Worm (Caenorhabditis elegans) whole organism, L4 larva: ENCODE results near the gene T24G10.2.

Source experiments
- ceh-28 ChIP-seq: fragments of 150-350 bp; optimal IDR thresholded peaks from 2 replicates; lab custom pipeline; 2014; ENCODE audit warnings: missing biosample characterization, missing genetic modification reagents, missing genetic modification characterization
- daf-16 ChIP-seq, 3 experiments: sonication (generic microtip); optimal IDR thresholded peaks; 2 replicates each; lab custom pipeline; 2016 to 2017; ENCODE audit warnings: missing genetic modification characterization in 3 of 3, missing genetic modification reagents in 3 of 3, mild to moderate bottlenecking in 2 of 3, missing compliant biosample characterization in 2 of 3, missing biosample characterization in 1 of 3, moderate library complexity in 1 of 3
- fos-1 ChIP-seq: fragments of 150-350 bp; optimal IDR thresholded peaks from 2 replicates; lab custom pipeline; 2014; ENCODE audit warnings: missing biosample characterization, missing genetic modification characterization
- lin-38 ChIP-seq: fragments of 200-800 bp; sonication (Bioruptor generic); IDR thresholded peaks from 2 replicates; pipeline ENCODE4 v1.3.6; 2022; ENCODE audit warnings: missing genetic modification reagents, missing genetic modification characterization, missing compliant biosample characterization
- nhr-11 ChIP-seq: fragments of 150-350 bp; optimal IDR thresholded peaks from 2 replicates; lab custom pipeline; 2014; ENCODE audit warnings: missing biosample characterization, missing genetic modification characterization
- nhr-41 ChIP-seq: fragments of 200-800 bp; sonication (Bioruptor generic); IDR thresholded peaks from 2 replicates; pipeline ENCODE4 v1.3.6; 2022; ENCODE audit warnings: missing genetic modification reagents, missing genetic modification characterization, missing compliant biosample characterization
- nhr-48 ChIP-seq: sonication (generic microtip); optimal IDR thresholded peaks from 2 replicates; lab custom pipeline; 2016; ENCODE audit warnings: mild to moderate bottlenecking, missing genetic modification characterization, missing compliant biosample characterization
- unc-62 ChIP-seq, 3 experiments: fragments of 150-350 bp in 1 of 3; sonication (generic microtip); optimal IDR thresholded peaks in 2 of 3; peaks in 1 of 3; 1 replicate in 1 of 3; 2 replicates in 2 of 3; lab custom pipeline; 2014 to 2017; ENCODE audit warnings: missing biosample characterization in 3 of 3, missing genetic modification characterization in 3 of 3, missing genetic modification reagents in 3 of 3, missing genotype in 1 of 3

- TF ChIP-seq nhr-11 (tag; lab: Kevin White, UChicago) = no peak
- no peak for TF ChIP-seq lin-38 (GFP tag; lab: Robert Waterston, UW)
- TF ChIP-seq fos-1 (tag; lab: Kevin White, UChicago) = no peak
- TF ChIP-seq ceh-28 = no peak
- TF ChIP-seq nhr-41 = no peak
- no peak for TF ChIP-seq nhr-48 (tag; lab: Kevin White, UChicago)
- TF ChIP-seq daf-16 (GFP tag; optimal IDR thresholded peaks at IDR 0.05; lab: Kevin White, UChicago) = no peak
- no peak for TF ChIP-seq daf-16 (tag; optimal IDR thresholded peaks at IDR 0.05; lab: Kevin White, UChicago)
- no peak for TF ChIP-seq unc-62 (GFP tag; optimal IDR thresholded peaks at IDR 0.05 in 1 of 2; lab: Kevin White, UChicago)
- no peak for TF ChIP-seq unc-62 (tag; optimal IDR thresholded peaks at IDR 0.05; lab: Kevin White, UChicago)
These were observed 44.6 kb upstream of the T24G10.2 start, which contains the start of gene osg-1 for ce11 chrIII:5487087-5487603.
